Worm (Caenorhabditis elegans): ENCODE measurements around the gene C25A8.5.
A peak's percentile ranks its signal among the peaks of the same experiment; 100 is the strongest.

DNA sequence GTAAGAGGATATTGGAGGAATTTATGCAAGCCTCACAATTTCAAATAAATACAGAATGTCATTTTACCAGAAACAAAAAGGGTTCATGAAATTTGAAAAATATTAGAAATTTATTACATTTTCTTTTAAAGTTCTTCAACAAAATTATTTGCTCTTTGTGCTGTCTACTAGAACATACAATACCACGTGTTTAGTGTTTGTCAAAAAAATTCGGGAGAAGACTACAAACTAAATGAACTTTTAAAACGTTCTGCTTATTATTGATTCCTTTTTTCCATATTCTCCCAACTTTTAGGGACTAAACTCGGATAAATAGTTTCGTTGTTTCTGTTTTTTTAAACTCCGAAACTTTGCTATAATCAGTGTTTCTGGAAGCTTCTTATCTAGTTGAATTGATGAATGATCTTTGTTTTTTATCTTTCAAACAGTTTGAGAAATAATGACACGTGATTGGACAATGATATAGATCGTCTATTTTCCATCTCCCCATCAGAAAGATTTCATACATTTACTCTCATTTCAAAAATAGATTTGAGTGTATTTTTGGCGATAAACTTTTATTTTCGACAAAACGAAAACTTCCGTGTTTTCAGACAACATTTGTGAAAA lies 49.4 kb downstream of the C25A8.5 start:
- TF ChIP-seq mdl-1 (tag; optimal IDR thresholded peaks at IDR 0.05): no peak
- TF ChIP-seq unc-55 (GFP tag; optimal IDR thresholded peaks at IDR 0.05): no peak
- TF ChIP-seq lin-11 (tag; optimal IDR thresholded peaks at IDR 0.05): no peak
- TF ChIP-seq aly-2 (tag; optimal IDR thresholded peaks at IDR 0.05): no peak
- no peak for TF ChIP-seq unc-39 (tag; optimal IDR thresholded peaks at IDR 0.05)
- no peak for TF ChIP-seq elt-1 (tag; optimal IDR thresholded peaks at IDR 0.05)
- no peak for TF ChIP-seq ztf-11 (tag; optimal IDR thresholded peaks at IDR 0.05)
- no peak for TF ChIP-seq C34F6.9 (tag; optimal IDR thresholded peaks at IDR 0.05)
- TF ChIP-seq ama-1 (optimal IDR thresholded peaks at IDR 0.05): no peak
- TF ChIP-seq ceh-82 (tag; optimal IDR thresholded peaks at IDR 0.05): no peak
- TF ChIP-seq sma-9 (GFP tag; optimal IDR thresholded peaks at IDR 0.05): peak; percentile 6
- TF ChIP-seq sma-9 (tag; optimal IDR thresholded peaks at IDR 0.05): no peak
- no peak for TF ChIP-seq nhr-6 (tag; optimal IDR thresholded peaks at IDR 0.05)
- TF ChIP-seq snpc-4 (tag; optimal IDR thresholded peaks at IDR 0.05): no peak
- TF ChIP-seq fos-1 (tag; optimal IDR thresholded peaks at IDR 0.05): no peak

Measured in whole organism, L2 larva.